Worm (Caenorhabditis elegans) whole organism, young adult: ENCODE measurements around the gene Y61A9LA.12.
"Not testable (repeated sequence)": the region's sequence is repeated elsewhere in the genome, so short reads cannot be mapped to it uniquely, and the experiment has no call there.

Experiments used
- C17E4.6 ChIP-seq: fragments of 200-800 bp; sonication (Bioruptor generic); IDR thresholded peaks from 2 replicates; pipeline ENCODE4 v1.3.6; 2022; ENCODE audit warnings: missing genetic modification reagents, missing genetic modification characterization, missing compliant biosample characterization
- D2030.7 ChIP-seq: fragments of 200-800 bp; sonication (Bioruptor generic); IDR thresholded peaks from 2 replicates; pipeline ENCODE4 v1.3.6; 2022; ENCODE audit warnings: missing genetic modification reagents, missing genetic modification characterization, missing compliant biosample characterization
- F33H1.4 ChIP-seq: fragments of 200-800 bp; sonication (Bioruptor generic); IDR thresholded peaks from 2 replicates; pipeline ENCODE4 v1.3.6; 2022; ENCODE audit warnings: missing genetic modification reagents, missing genetic modification characterization, missing compliant biosample characterization
- Y79H2A.3 ChIP-seq: fragments of 200-800 bp; sonication (Bioruptor generic); conservative IDR thresholded peaks from 2 replicates; pipeline ENCODE4 v1.3.6; 2022; ENCODE audit warnings: missing genetic modification reagents, missing genetic modification characterization, missing compliant biosample characterization
- aptf-3 ChIP-seq: fragments of 200-800 bp; sonication (Bioruptor generic); IDR thresholded peaks from 2 replicates; pipeline ENCODE4 v1.3.6; 2022; ENCODE audit warnings: missing genetic modification characterization, missing compliant biosample characterization
- attf-3 ChIP-seq: fragments of 200-800 bp; sonication (Bioruptor generic); conservative IDR thresholded peaks from 2 replicates; pipeline ENCODE4 v1.3.6; 2022; ENCODE audit warnings: missing genetic modification reagents, missing genetic modification characterization, missing compliant biosample characterization
- attf-5 ChIP-seq: fragments of 200-800 bp; sonication (Bioruptor generic); optimal IDR thresholded peaks from 2 replicates; lab custom pipeline; 2018; ENCODE audit warnings: mild to moderate bottlenecking, missing genetic modification characterization, missing compliant biosample characterization
- ccch-3 ChIP-seq: fragments of 200-800 bp; sonication (Bioruptor generic); optimal IDR thresholded peaks from 2 replicates; lab custom pipeline; 2018; ENCODE audit warnings: mild to moderate bottlenecking, missing genetic modification characterization, missing compliant biosample characterization
- ceh-100 ChIP-seq: fragments of 200-800 bp; sonication (Bioruptor generic); IDR thresholded peaks from 2 replicates; pipeline ENCODE4 v1.3.6; 2022; ENCODE audit warnings: missing genetic modification reagents, missing genetic modification characterization, missing compliant biosample characterization
- ceh-40 ChIP-seq: fragments of 200-800 bp; sonication (Bioruptor generic); IDR thresholded peaks from 2 replicates; pipeline ENCODE4 v1.3.6; 2022; ENCODE audit warnings: missing genetic modification characterization, missing compliant biosample characterization
- chd-7 ChIP-seq: sonication (generic microtip); optimal IDR thresholded peaks from 2 replicates; lab custom pipeline; 2016; ENCODE audit warnings: mild to moderate bottlenecking, missing genetic modification characterization, moderate library complexity, missing compliant biosample characterization
- egrh-3 ChIP-seq: fragments of 200-800 bp; sonication (Bioruptor generic); IDR thresholded peaks from 2 replicates; pipeline ENCODE4 v1.3.6; 2022; ENCODE audit warnings: missing genetic modification reagents, missing genetic modification characterization, missing compliant biosample characterization
- gei-17 ChIP-seq: fragments of 200-800 bp; sonication (Bioruptor generic); optimal IDR thresholded peaks from 2 replicates; lab custom pipeline; 2018; ENCODE audit warnings: mild to moderate bottlenecking, missing genetic modification characterization, missing compliant biosample characterization
- hlh-26 ChIP-seq: fragments of 200-800 bp; sonication (Bioruptor generic); conservative IDR thresholded peaks from 2 replicates; pipeline ENCODE4 v1.3.6; 2022; ENCODE audit warnings: missing genetic modification reagents, missing genetic modification characterization, missing compliant biosample characterization
- hrde-1 ChIP-seq: sonication (generic microtip); optimal IDR thresholded peaks from 2 replicates; lab custom pipeline; 2016; ENCODE audit warnings: missing genetic modification characterization, mild to moderate bottlenecking, missing compliant biosample characterization, moderate library complexity, missing genotype, missing genetic modification reagents, borderline replicate concordance
- lin-54 ChIP-seq: fragments of 200-800 bp; sonication (Bioruptor generic); optimal IDR thresholded peaks from 2 replicates; lab custom pipeline; 2018; ENCODE audit warnings: mild to moderate bottlenecking, missing genetic modification characterization, missing compliant biosample characterization
- lsl-1 ChIP-seq: fragments of 200-800 bp; sonication (Bioruptor generic); optimal IDR thresholded peaks from 2 replicates; lab custom pipeline; 2018; ENCODE audit warnings: mild to moderate bottlenecking, missing genetic modification characterization, moderate library complexity, missing compliant biosample characterization
- lsy-27 ChIP-seq: sonication (generic microtip); optimal IDR thresholded peaks from 2 replicates; lab custom pipeline; 2017; ENCODE audit warnings: missing genetic modification characterization, mild to moderate bottlenecking, missing compliant biosample characterization, antibody characterized with exemption, missing genotype, borderline replicate concordance; ENCODE audit not compliant: insufficient read depth
- madf-6 ChIP-seq: fragments of 200-800 bp; sonication (Bioruptor generic); IDR thresholded peaks from 2 replicates; pipeline ENCODE4 v1.3.6; 2022; ENCODE audit warnings: missing genetic modification reagents, missing genetic modification characterization, missing compliant biosample characterization
- madf-8 ChIP-seq: fragments of 200-800 bp; sonication (Bioruptor generic); conservative IDR thresholded peaks from 2 replicates; pipeline ENCODE4 v1.3.6; 2022; ENCODE audit warnings: missing genetic modification reagents, missing genetic modification characterization, missing compliant biosample characterization
- mcd-1 ChIP-seq: fragments of 200-800 bp; sonication (Bioruptor generic); IDR thresholded peaks from 2 replicates; pipeline ENCODE4 v1.3.6; 2022; ENCODE audit warnings: missing genetic modification reagents, missing genetic modification characterization, missing compliant biosample characterization
- mes-4 ChIP-seq: sonication (generic microtip); optimal IDR thresholded peaks from 2 replicates; lab custom pipeline; 2016; ENCODE audit warnings: missing genotype, missing genetic modification characterization, missing compliant biosample characterization
- nfya-2 ChIP-seq: fragments of 200-800 bp; sonication (Bioruptor generic); IDR thresholded peaks from 2 replicates; pipeline ENCODE4 v1.3.6; 2022; ENCODE audit warnings: missing genetic modification reagents, missing genetic modification characterization, missing compliant biosample characterization
- pbrm-1 ChIP-seq: fragments of 200-800 bp; sonication (Bioruptor generic); IDR thresholded peaks from 2 replicates; pipeline ENCODE4 v1.3.6; 2022; ENCODE audit warnings: missing genetic modification reagents, missing genetic modification characterization, missing compliant biosample characterization
- snpc-1.3 ChIP-seq: sonication (generic microtip); optimal IDR thresholded peaks from 2 replicates; lab custom pipeline; 2017; ENCODE audit warnings: missing genetic modification characterization, mild to moderate bottlenecking, missing compliant biosample characterization, antibody characterized with exemption, moderate library complexity, missing genotype, missing genetic modification reagents; ENCODE audit not compliant: insufficient read depth
- tbp1 ChIP-seq: fragments of 200-800 bp; sonication (Bioruptor generic); optimal IDR thresholded peaks from 2 replicates; lab custom pipeline; 2018; ENCODE audit warnings: mild to moderate bottlenecking, missing genetic modification characterization, missing compliant biosample characterization
- xnd-1 ChIP-seq: sonication (generic microtip); optimal IDR thresholded peaks from 2 replicates; lab custom pipeline; 2016; ENCODE audit warnings: missing genotype, missing genetic modification reagents, missing genetic modification characterization, missing compliant biosample characterization
- zfh-2 ChIP-seq: fragments of 200-800 bp; sonication (Bioruptor generic); conservative IDR thresholded peaks from 2 replicates; pipeline ENCODE4 v1.3.6; 2022; ENCODE audit warnings: missing genetic modification reagents, missing genetic modification characterization, missing compliant biosample characterization
- zim-3 ChIP-seq: sonication (generic microtip); optimal IDR thresholded peaks from 2 replicates; lab custom pipeline; 2017; ENCODE audit warnings: mild to moderate bottlenecking, missing genetic modification characterization, moderate library complexity, missing compliant biosample characterization

Gene Y61A9LA.12

ce11 chrV:4551911-4552310 is 1.8 kb upstream of the Y61A9LA.12 start:
- no peak for TF ChIP-seq ceh-40 (GFP tag; lab: Robert Waterston, UW)

ce11 chrV:4552394-4553096 is 1.1 kb upstream of the Y61A9LA.12 start:
- TF ChIP-seq attf-3 (GFP tag; lab: Robert Waterston, UW) (peak; percentile 25; the same call in 1 of the 2 replicates), madf-6 (GFP tag; lab: Robert Waterston, UW) (peak; percentile 88), lsl-1 (GFP tag; lab: Kevin White, UChicago) (peak; percentile 95), F33H1.4 (GFP tag; lab: Robert Waterston, UW) (peak; percentile 90), D2030.7 (GFP tag; lab: Robert Waterston, UW) (peak; percentile 49; the same call in 1 of the 2 replicates), madf-8 (GFP tag; lab: Robert Waterston, UW) (peak; percentile 68), xnd-1 (peak; percentile 88), egrh-3 (GFP tag; lab: Robert Waterston, UW) (0 out of 2 replicates have a peak, but pooled peaks have one; percentile 24), ceh-100 (GFP tag; lab: Robert Waterston, UW) (peak; percentile 78)

DNA sequence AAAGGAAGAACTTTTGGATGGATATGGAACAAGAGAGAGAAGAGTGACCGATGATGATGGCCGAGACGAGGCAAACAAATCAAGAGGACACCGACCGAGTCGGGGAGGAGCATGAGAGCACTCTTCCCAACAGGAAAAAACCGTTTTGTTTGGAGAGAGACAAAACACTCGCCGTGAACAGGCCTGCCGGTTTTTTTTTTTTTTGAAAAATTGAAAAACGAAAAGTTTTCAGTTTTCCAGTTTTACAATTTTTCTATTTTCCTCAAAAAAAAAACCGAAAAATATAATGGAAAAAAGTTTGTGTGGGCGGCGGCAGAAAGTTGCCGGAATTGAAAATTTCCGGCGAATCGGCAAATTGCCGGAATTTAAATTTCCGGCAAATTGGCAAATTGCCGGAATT is 6.0 kb downstream of the Y61A9LA.12 start, which contains the start of gene Y61A9LA.7:
Gene Y61A9LA.7, minus strand, starts transcription at position 101 of the 400 bp plus-strand sequence.
- no peak for TF ChIP-seq snpc-1.3 (tag; lab: Kevin White, UChicago)
- TF ChIP-seq lsl-1 (GFP tag; lab: Kevin White, UChicago): no peak
- no peak for TF ChIP-seq hlh-26
- TF ChIP-seq nfya-2 (GFP tag; lab: Robert Waterston, UW): no peak
- TF ChIP-seq lsy-27: no peak
- TF ChIP-seq C17E4.6 (GFP tag; lab: Robert Waterston, UW): no peak
- no peak for TF ChIP-seq gei-17 (GFP tag; lab: Kevin White, UChicago)
- TF ChIP-seq zim-3 (tag; lab: Kevin White, UChicago): no peak
- TF ChIP-seq aptf-3 (GFP tag; lab: Robert Waterston, UW): no peak
- TF ChIP-seq attf-5 (GFP tag; lab: Kevin White, UChicago): no peak
- TF ChIP-seq mes-4 (tag; lab: Kevin White, UChicago): no peak
- no peak for TF ChIP-seq egrh-3 (GFP tag; lab: Robert Waterston, UW)

DNA sequence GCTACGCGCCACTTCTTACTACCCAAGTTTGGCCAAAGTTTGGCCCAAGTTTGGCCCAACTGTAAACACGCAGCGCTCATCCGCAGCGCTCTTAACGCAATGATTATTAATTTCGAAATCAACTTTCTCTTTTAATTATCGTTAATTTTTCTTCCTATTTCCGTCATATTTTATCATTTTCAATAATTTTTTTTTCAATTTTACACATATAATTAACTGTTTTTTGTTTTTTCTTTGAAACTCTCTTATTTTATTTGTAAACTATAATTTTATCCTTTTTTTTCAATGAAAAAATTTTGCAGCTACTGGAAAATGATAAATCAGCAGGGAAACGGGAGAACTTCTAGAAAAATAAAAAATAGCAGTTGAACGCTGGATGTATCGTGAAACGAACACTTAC is 6.8 kb downstream of the Y61A9LA.12 start, which contains the start of gene Y61A9LA.4:
Gene Y61A9LA.4, plus strand, starts transcription at position 301 of the 400 bp plus-strand sequence.
- not testable (repeated sequence) for TF ChIP-seq lin-54 (GFP tag; lab: Kevin White, UChicago); mcd-1; tbp1 (GFP tag; lab: Kevin White, UChicago)

ce11 chrV:4562493-4562892 is 8.8 kb downstream of the Y61A9LA.12 start:
- TF ChIP-seq chd-7 (tag; lab: Kevin White, UChicago): no peak
- TF ChIP-seq ccch-3 (GFP tag; lab: Kevin White, UChicago): no peak
- peak; percentile 58 for TF ChIP-seq zfh-2
- TF ChIP-seq hrde-1 (tag; lab: Kevin White, UChicago): no peak
- no peak for TF ChIP-seq F33H1.4 (GFP tag; lab: Robert Waterston, UW)
- no peak for TF ChIP-seq pbrm-1 (GFP tag; lab: Robert Waterston, UW)
- TF ChIP-seq Y79H2A.3 (GFP tag; lab: Robert Waterston, UW): no peak
